Worm (Caenorhabditis elegans) whole organism, late embryonic: ENCODE data around the gene srbc-20.
"Not testable (repeated sequence)": the region's sequence is repeated elsewhere in the genome, so short reads cannot be mapped to it uniquely, and the experiment has no call there.

Experiments used
- C38D4.7 ChIP-seq: fragments of 200-800 bp; sonication (Bioruptor generic); optimal IDR thresholded peaks from 2 replicates; lab custom pipeline; 2018; ENCODE audit warnings: mild to moderate bottlenecking, missing genetic modification characterization, moderate library complexity, missing compliant biosample characterization
- ahr-1 ChIP-seq: sonication (generic microtip); optimal IDR thresholded peaks from 2 replicates; lab custom pipeline; 2016; ENCODE audit warnings: missing genetic modification characterization, missing compliant biosample characterization
- ceh-14 ChIP-seq: sonication (generic microtip); optimal IDR thresholded peaks from 2 replicates; lab custom pipeline; 2016; ENCODE audit warnings: missing genotype, missing genetic modification characterization, missing compliant biosample characterization
- ceh-18 ChIP-seq: sonication (generic microtip); optimal IDR thresholded peaks from 2 replicates; lab custom pipeline; 2016; ENCODE audit warnings: missing genetic modification characterization, missing compliant biosample characterization
- ceh-2 ChIP-seq: sonication (generic microtip); optimal IDR thresholded peaks from 2 replicates; lab custom pipeline; 2016; ENCODE audit warnings: missing genotype, missing genetic modification characterization, missing compliant biosample characterization
- ceh-24 ChIP-seq: sonication (generic microtip); optimal IDR thresholded peaks from 2 replicates; lab custom pipeline; 2016; ENCODE audit warnings: mild to moderate bottlenecking, missing genetic modification characterization, missing compliant biosample characterization
- ceh-30 ChIP-seq: fragments of 150-350 bp; optimal IDR thresholded peaks from 2 replicates; lab custom pipeline; 2014; ENCODE audit warnings: missing biosample characterization, missing genetic modification characterization
- ceh-34 ChIP-seq: sonication (generic microtip); optimal IDR thresholded peaks from 2 replicates; lab custom pipeline; 2016; ENCODE audit warnings: mild to moderate bottlenecking, missing genetic modification characterization, missing compliant biosample characterization
- ceh-48 ChIP-seq: sonication (generic microtip); optimal IDR thresholded peaks from 2 replicates; lab custom pipeline; 2016; ENCODE audit warnings: missing genetic modification characterization, inconsistent platforms, missing compliant biosample characterization
- ceh-6 ChIP-seq: fragments of 200-800 bp; sonication (Bioruptor generic); optimal IDR thresholded peaks from 2 replicates; lab custom pipeline; 2018; ENCODE audit warnings: mild to moderate bottlenecking, missing genetic modification characterization, missing compliant biosample characterization
- che-1 ChIP-seq: sonication (generic microtip); optimal IDR thresholded peaks from 2 replicates; lab custom pipeline; 2016; ENCODE audit warnings: mild to moderate bottlenecking, missing genetic modification characterization, missing compliant biosample characterization
- elt-2 ChIP-seq: sonication (generic microtip); optimal IDR thresholded peaks from 2 replicates; lab custom pipeline; 2016; ENCODE audit warnings: missing genetic modification reagents, missing genetic modification characterization, missing compliant biosample characterization
- ets-4 ChIP-seq: sonication (generic microtip); optimal IDR thresholded peaks from 2 replicates; lab custom pipeline; 2016; ENCODE audit warnings: missing genetic modification characterization, missing compliant biosample characterization
- hlh-13 ChIP-seq: fragments of 200-800 bp; sonication (Bioruptor generic); optimal IDR thresholded peaks from 2 replicates; lab custom pipeline; 2018; ENCODE audit warnings: mild to moderate bottlenecking, missing genetic modification characterization, missing compliant biosample characterization
- hlh-30 ChIP-seq: sonication (generic microtip); optimal IDR thresholded peaks from 2 replicates; lab custom pipeline; 2017; ENCODE audit warnings: antibody characterized with exemption, missing genetic modification characterization, missing compliant biosample characterization; ENCODE audit not compliant: insufficient read depth
- hlh-8 ChIP-seq: sonication (generic microtip); optimal IDR thresholded peaks from 2 replicates; lab custom pipeline; 2016; ENCODE audit warnings: missing genotype, missing genetic modification characterization, missing compliant biosample characterization
- lim-6 ChIP-seq: sonication (generic microtip); optimal IDR thresholded peaks from 2 replicates; lab custom pipeline; 2016; ENCODE audit warnings: missing genetic modification characterization, missing compliant biosample characterization
- lin-11 ChIP-seq: fragments of 200-800 bp; sonication (Bioruptor generic); optimal IDR thresholded peaks from 2 replicates; lab custom pipeline; 2018; ENCODE audit warnings: mild to moderate bottlenecking, missing genetic modification characterization, missing compliant biosample characterization
- nhr-11 ChIP-seq: fragments of 150-350 bp; optimal IDR thresholded peaks from 2 replicates; lab custom pipeline; 2014; ENCODE audit warnings: missing biosample characterization, missing genetic modification characterization
- nhr-232 ChIP-seq: sonication (generic microtip); optimal IDR thresholded peaks from 2 replicates; lab custom pipeline; 2016; ENCODE audit warnings: missing genetic modification characterization, missing compliant biosample characterization
- pat-9 ChIP-seq: fragments of 200-800 bp; sonication (Bioruptor generic); optimal IDR thresholded peaks from 2 replicates; lab custom pipeline; 2018; ENCODE audit warnings: mild to moderate bottlenecking, missing genetic modification characterization, moderate library complexity, missing compliant biosample characterization
- pax-1 ChIP-seq: fragments of 150-350 bp; optimal IDR thresholded peaks from 2 replicates; lab custom pipeline; 2014; ENCODE audit warnings: missing biosample characterization, missing genetic modification characterization
- pha-2 ChIP-seq: sonication (generic microtip); optimal IDR thresholded peaks from 2 replicates; lab custom pipeline; 2017; ENCODE audit warnings: mild to moderate bottlenecking, missing genetic modification characterization, missing compliant biosample characterization
- pqm-1 ChIP-seq: sonication (generic microtip); optimal IDR thresholded peaks from 2 replicates; lab custom pipeline; 2016; ENCODE audit warnings: missing genetic modification characterization, missing compliant biosample characterization
- ref-2 ChIP-seq: sonication (generic microtip); optimal IDR thresholded peaks from 2 replicates; lab custom pipeline; 2016; ENCODE audit warnings: missing genetic modification characterization, missing compliant biosample characterization
- sdc-2 ChIP-seq: sonication (generic microtip); optimal IDR thresholded peaks from 2 replicates; lab custom pipeline; 2016; ENCODE audit warnings: missing genotype, missing genetic modification characterization, missing compliant biosample characterization
- sox-2 ChIP-seq: fragments of 200-800 bp; sonication (Bioruptor generic); IDR thresholded peaks from 2 replicates; pipeline ENCODE4 v1.3.6; 2022; ENCODE audit warnings: missing genetic modification reagents, missing genetic modification characterization, missing compliant biosample characterization
- sox-4 ChIP-seq: sonication (generic microtip); optimal IDR thresholded peaks from 2 replicates; lab custom pipeline; 2017; ENCODE audit warnings: mild to moderate bottlenecking, missing genetic modification characterization, inconsistent platforms, missing compliant biosample characterization
- syd-9 ChIP-seq: sonication (generic microtip); optimal IDR thresholded peaks from 2 replicates; lab custom pipeline; 2016; ENCODE audit warnings: mild to moderate bottlenecking, missing genetic modification characterization, moderate library complexity, missing compliant biosample characterization
- tbx-7 ChIP-seq: sonication (generic microtip); optimal IDR thresholded peaks from 2 replicates; lab custom pipeline; 2016; ENCODE audit warnings: missing genotype, missing genetic modification characterization, missing compliant biosample characterization
- ttx-3 ChIP-seq: sonication (generic microtip); optimal IDR thresholded peaks from 2 replicates; lab custom pipeline; 2016; ENCODE audit warnings: missing genetic modification reagents, missing genetic modification characterization, missing compliant biosample characterization
- unc-42 ChIP-seq: sonication (generic microtip); optimal IDR thresholded peaks from 2 replicates; lab custom pipeline; 2016; ENCODE audit warnings: missing genotype, missing genetic modification characterization, missing compliant biosample characterization
- unc-55 ChIP-seq: sonication (generic microtip); optimal IDR thresholded peaks from 2 replicates; lab custom pipeline; 2017; ENCODE audit warnings: missing biosample characterization, missing genetic modification reagents, missing genetic modification characterization
- zip-5 ChIP-seq: sonication (generic microtip); optimal IDR thresholded peaks from 2 replicates; lab custom pipeline; 2016; ENCODE audit warnings: missing genetic modification characterization, missing compliant biosample characterization

srbc-20 gene

DNA sequence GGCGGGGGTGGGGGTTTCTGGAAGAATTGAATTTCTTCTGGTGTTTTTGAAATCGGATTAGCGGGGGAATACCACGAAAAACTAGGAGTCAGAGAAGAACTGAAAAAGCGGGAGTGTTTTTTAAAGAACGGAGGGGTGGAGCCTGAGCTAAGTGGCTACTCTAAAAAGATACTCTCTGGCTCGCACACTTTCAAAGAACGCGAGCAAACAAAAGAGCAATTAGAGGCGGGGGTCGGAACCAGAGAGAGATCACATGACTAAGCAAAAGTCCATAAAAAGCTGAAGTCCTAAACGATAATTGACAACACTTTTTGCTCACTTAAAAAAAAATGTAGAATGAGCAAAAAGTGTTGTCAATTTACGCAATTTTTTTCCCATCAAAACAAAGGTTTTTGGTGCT is 12.6 kb upstream of the srbc-20 start:
- TF ChIP-seq unc-42 (tag; lab: Kevin White, UChicago) = peak; percentile 19
- peak; percentile 56 for TF ChIP-seq hlh-30 (tag; lab: Kevin White, UChicago)
- no peak for TF ChIP-seq pat-9

DNA sequence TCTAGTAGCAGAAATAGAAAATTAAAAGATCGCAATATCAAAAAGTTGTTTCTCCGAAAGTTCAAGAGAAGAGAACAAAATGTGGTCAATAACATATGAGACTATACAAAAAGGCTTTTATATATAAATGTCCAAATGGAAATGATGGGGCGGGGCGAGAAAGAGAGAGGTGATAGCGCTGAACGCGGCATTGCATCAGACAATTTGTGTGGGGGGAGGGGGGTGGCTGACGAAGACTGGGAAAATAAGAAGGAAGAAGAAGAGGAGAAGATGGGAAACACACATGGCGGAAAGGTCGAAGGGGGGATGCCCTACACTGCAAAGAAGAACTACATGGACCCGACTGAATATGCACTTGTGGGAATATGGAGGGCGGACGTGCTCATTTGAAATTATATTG is 11.6 kb upstream of the srbc-20 start:
- no peak for TF ChIP-seq tbx-7 (tag; lab: Kevin White, UChicago)
- peak; percentile 3 for TF ChIP-seq unc-42 (tag; lab: Kevin White, UChicago)
- TF ChIP-seq sox-4 (tag; lab: Kevin White, UChicago) = peak; percentile 21

DNA sequence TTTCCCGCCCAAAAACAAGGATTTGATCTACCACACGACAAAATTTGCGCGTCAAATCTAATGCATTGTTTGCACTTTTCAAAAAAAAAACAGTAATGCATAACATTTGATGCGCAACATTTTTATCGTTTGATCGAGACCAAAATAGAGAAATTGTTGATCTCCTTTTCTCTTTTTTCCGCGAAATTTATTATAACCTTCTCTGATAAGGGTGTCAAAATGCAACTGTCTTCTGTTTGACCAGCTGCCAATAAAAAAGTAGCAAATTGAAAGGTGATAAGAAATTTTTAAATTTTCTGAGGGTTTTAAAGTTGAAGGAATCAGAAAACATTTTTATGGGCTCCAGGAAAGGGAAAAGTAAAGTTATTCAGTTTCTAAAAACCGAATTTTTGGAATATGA is 9.9 kb upstream of the srbc-20 start:
- TF ChIP-seq che-1 (tag; lab: Kevin White, UChicago) = no peak
- no peak for TF ChIP-seq ceh-6 (GFP tag; lab: Kevin White, UChicago)
- no peak for TF ChIP-seq sdc-2
- no peak for TF ChIP-seq ceh-18 (tag; lab: Kevin White, UChicago)
- TF ChIP-seq ceh-34 = no peak
- no peak for TF ChIP-seq pha-2 (tag; lab: Kevin White, UChicago)
- no peak for TF ChIP-seq hlh-13 (GFP tag; lab: Kevin White, UChicago)
- TF ChIP-seq ahr-1 = no peak
- no peak for TF ChIP-seq pax-1 (tag; lab: Kevin White, UChicago)
- TF ChIP-seq zip-5 (tag; lab: Kevin White, UChicago) = no peak
- no peak for TF ChIP-seq pqm-1 (tag; lab: Kevin White, UChicago)
- TF ChIP-seq nhr-11 = no peak
- no peak for TF ChIP-seq ceh-30 (tag; lab: Kevin White, UChicago)
- no peak for TF ChIP-seq unc-55 (GFP tag; lab: Kevin White, UChicago)
- TF ChIP-seq C38D4.7 (GFP tag; lab: Kevin White, UChicago) = no peak

DNA sequence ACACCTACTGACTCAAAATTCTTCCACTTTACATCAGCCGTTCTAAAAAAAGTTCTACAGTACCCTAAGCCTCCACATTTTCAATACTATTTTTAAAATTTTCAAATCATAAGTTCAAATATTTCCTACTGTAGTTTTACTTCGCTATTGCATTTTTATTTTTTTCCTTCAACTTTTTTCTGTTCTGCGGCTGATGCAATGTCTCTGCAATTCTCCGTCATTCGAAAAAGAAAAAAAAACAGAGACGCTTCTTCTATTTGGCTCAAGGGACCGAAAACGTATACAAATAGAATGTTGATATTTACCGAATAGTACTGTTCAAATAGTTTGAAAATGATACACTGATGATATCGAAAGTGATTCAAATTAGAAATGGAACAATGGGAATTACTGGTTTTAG is 8.6 kb upstream of the srbc-20 start:
- TF ChIP-seq lin-11 (no peak), ceh-34 (no peak), C38D4.7 (GFP tag; lab: Kevin White, UChicago) (no peak), ceh-24 (no peak), sox-2 (no peak), pax-1 (tag; lab: Kevin White, UChicago) (no peak)

DNA sequence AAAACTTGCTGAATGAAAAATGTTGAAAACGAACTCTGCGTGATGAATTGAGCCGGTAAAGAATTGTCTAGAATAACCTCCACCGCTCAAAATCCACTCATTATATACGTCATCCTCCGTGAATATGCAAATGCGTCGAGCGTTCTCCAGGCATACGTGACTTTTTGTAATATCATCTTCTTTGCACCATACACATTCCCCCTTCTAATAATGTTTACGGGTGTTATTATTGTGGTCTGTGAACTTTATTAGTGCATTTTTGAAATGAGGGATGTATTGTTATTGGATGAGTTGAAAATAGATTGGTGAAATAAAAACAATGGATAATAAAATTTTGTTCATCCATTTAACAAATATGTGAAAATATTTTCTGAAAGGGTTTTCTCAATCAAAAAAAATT is 7.0 kb upstream of the srbc-20 start, which contains the start of gene F22F7.7:
Gene F22F7.7 (minus strand): TSS at position 125 of the 400 bp plus-strand sequence.
- TF ChIP-seq tbx-7 (tag; lab: Kevin White, UChicago) (no peak), elt-2 (no peak), ceh-14 (no peak), ttx-3 (tag; lab: Kevin White, UChicago) (no peak), unc-55 (GFP tag; lab: Kevin White, UChicago) (no peak), hlh-8 (no peak), ceh-24 (no peak), pqm-1 (tag; lab: Kevin White, UChicago) (no peak), ceh-48 (tag; lab: Kevin White, UChicago) (no peak), syd-9 (tag; lab: Kevin White, UChicago) (no peak), hlh-13 (GFP tag; lab: Kevin White, UChicago) (no peak), lim-6 (no peak), hlh-30 (tag; lab: Kevin White, UChicago) (no peak), pha-2 (tag; lab: Kevin White, UChicago) (no peak), ets-4 (no peak)

DNA sequence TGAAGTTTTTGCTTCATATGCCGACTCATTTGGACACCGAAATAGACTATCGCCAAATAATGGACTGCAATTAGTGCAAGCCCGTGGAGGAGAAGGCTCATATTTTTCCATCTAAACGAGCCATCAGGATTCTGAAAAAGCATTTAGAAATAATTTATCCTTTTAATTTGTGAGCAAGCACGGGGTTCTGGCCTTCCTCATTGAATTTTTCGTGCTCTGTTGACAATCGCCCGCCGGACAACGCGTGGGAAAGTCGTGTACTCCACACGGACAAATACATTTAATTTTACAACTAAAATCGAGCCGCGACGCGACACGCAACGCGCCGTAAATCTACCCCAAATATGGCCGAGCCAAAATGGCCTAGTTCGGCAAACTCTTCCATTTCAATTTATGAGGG is 2.5 kb upstream of the srbc-20 start, which contains the start of gene F22F7.12:
Gene F22F7.12 (minus strand): TSS at position 101 of the 400 bp plus-strand sequence.
- not testable (repeated sequence) for TF ChIP-seq nhr-232 (tag; lab: Kevin White, UChicago); ref-2; ceh-2
- TF ChIP-seq, all 69 proteins: peak for 0; not testable (repeated sequence) for 69
